Worm (Caenorhabditis elegans) whole organism, early embryonic: ENCODE measurements around the gene jmjd-1.2.

Source experiments
- aly-1 ChIP-seq: sonication (generic microtip); optimal IDR thresholded peaks from 2 replicates; lab custom pipeline; 2016; ENCODE audit warnings: missing genetic modification characterization, missing compliant biosample characterization
- ama-1 ChIP-seq: fragments of 150-350 bp; optimal IDR thresholded peaks from 2 replicates; lab custom pipeline; 2014
- ceh-13 ChIP-seq: fragments of 200-800 bp; sonication (Bioruptor generic); optimal IDR thresholded peaks from 2 replicates; lab custom pipeline; 2018; ENCODE audit warnings: mild to moderate bottlenecking, missing genetic modification characterization, missing compliant biosample characterization
- flt-1 ChIP-seq: fragments of 200-800 bp; sonication (Bioruptor generic); IDR thresholded peaks from 2 replicates; pipeline ENCODE4 v1.3.6; 2022; ENCODE audit warnings: missing genetic modification characterization, missing compliant biosample characterization
- hmbx-1 ChIP-seq: sonication (generic microtip); optimal IDR thresholded peaks from 2 replicates; lab custom pipeline; 2016; ENCODE audit warnings: mild to moderate bottlenecking, missing genetic modification characterization, missing compliant biosample characterization
- tbx-11 ChIP-seq: fragments of 200-800 bp; sonication (Bioruptor generic); IDR thresholded peaks from 2 replicates; pipeline ENCODE4 v1.3.6; 2022; ENCODE audit warnings: missing genetic modification characterization, missing compliant biosample characterization

ce11 chrIV:4655979-4656378, 4.8 kb upstream of the jmjd-1.2 start:
- TF ChIP-seq ama-1 (lab: Kevin White, UChicago) (no peak), flt-1 (GFP tag; lab: Robert Waterston, UW) (no peak), tbx-11 (GFP tag; lab: Robert Waterston, UW) (no peak), hmbx-1 (no peak), ceh-13 (GFP tag; lab: Kevin White, UChicago) (no peak), aly-1 (tag; lab: Kevin White, UChicago) (no peak)
